Fruit fly (Drosophila melanogaster) whole organism, embryonic: ENCODE measurements around the gene CG18473.
A peak's percentile ranks its signal among the peaks of the same experiment; 100 is the strongest.

Experiments used
- Atf-2 ChIP-seq: fragments of 200-800 bp; sonication (Bioruptor generic); optimal IDR thresholded peaks from 2 replicates; lab custom pipeline; 2016; ENCODE audit warnings: missing biosample characterization, missing genetic modification characterization
- Atf3 ChIP-seq: fragments of 200-800 bp; sonication (Bioruptor generic); optimal IDR thresholded peaks from 3 replicates; lab custom pipeline; 2016; ENCODE audit warnings: missing biosample characterization, missing genetic modification characterization
- Bteb2 ChIP-seq: fragments of 200-800 bp; sonication (Bioruptor generic); optimal IDR thresholded peaks from 2 replicates; lab custom pipeline; 2016; ENCODE audit warnings: missing biosample characterization, missing genetic modification characterization
- CG11093 ChIP-seq: fragments of 200-800 bp; sonication (Bioruptor generic); IDR thresholded peaks from 3 replicates; pipeline ENCODE4 v1.3.6; 2022; ENCODE audit warnings: missing biosample characterization, missing genetic modification characterization
- CG11696 ChIP-seq: fragments of 200-800 bp; sonication (Bioruptor generic); IDR thresholded peaks from 2 replicates; pipeline ENCODE4 v1.3.6; 2022; ENCODE audit warnings: missing biosample characterization, missing genetic modification characterization
- CG12104 ChIP-seq: fragments of 200-800 bp; sonication (Bioruptor generic); optimal IDR thresholded peaks from 3 replicates; lab custom pipeline; 2016; ENCODE audit warnings: missing biosample characterization, missing genetic modification characterization
- CG12942 ChIP-seq: fragments of 200-800 bp; sonication (Bioruptor generic); optimal IDR thresholded peaks from 3 replicates; lab custom pipeline; 2016; ENCODE audit warnings: missing biosample characterization, missing genetic modification characterization
- CG14667 ChIP-seq: fragments of 200-800 bp; sonication (Bioruptor generic); IDR thresholded peaks from 2 replicates; pipeline ENCODE4 v1.3.6; 2022; ENCODE audit warnings: missing biosample characterization, missing genetic modification characterization
- CG15601 ChIP-seq: fragments of 200-800 bp; sonication (Bioruptor generic); optimal IDR thresholded peaks from 3 replicates; lab custom pipeline; 2019; ENCODE audit warnings: missing biosample characterization, mild to moderate bottlenecking, missing genetic modification characterization, moderate library complexity
- CG1603 ChIP-seq: fragments of 200-800 bp; sonication (Bioruptor generic); optimal IDR thresholded peaks from 2 replicates; lab custom pipeline; 2019; ENCODE audit warnings: missing biosample characterization, mild to moderate bottlenecking, missing genetic modification characterization, moderate library complexity
- CG16779 ChIP-seq: fragments of 200-800 bp; sonication (Bioruptor generic); IDR thresholded peaks from 2 replicates; pipeline ENCODE4 v1.3.6; 2022; ENCODE audit warnings: missing biosample characterization, missing genetic modification characterization
- CG16813 ChIP-seq: fragments of 200-800 bp; sonication (Bioruptor generic); IDR thresholded peaks from 3 replicates; pipeline ENCODE4 v1.3.6; 2022; ENCODE audit warnings: missing biosample characterization, missing genetic modification characterization; ENCODE audit not compliant: partially characterized antibody
- CG30020 ChIP-seq: fragments of 200-800 bp; optimal IDR thresholded peaks from 2 replicates; lab custom pipeline; 2019; ENCODE audit warnings: missing biosample characterization, mild to moderate bottlenecking, missing genetic modification characterization, moderate library complexity
- CG3163 ChIP-seq: fragments of 200-800 bp; sonication (Bioruptor generic); optimal IDR thresholded peaks from 3 replicates; lab custom pipeline; 2016; ENCODE audit warnings: missing biosample characterization, missing genetic modification characterization
- CG3847 ChIP-seq: fragments of 200-800 bp; sonication (Bioruptor generic); IDR thresholded peaks from 2 replicates; pipeline ENCODE4 v1.3.6; 2022; ENCODE audit warnings: missing biosample characterization, missing genetic modification characterization
- CG4282 ChIP-seq: fragments of 200-800 bp; sonication (Bioruptor generic); optimal IDR thresholded peaks from 2 replicates; lab custom pipeline; 2016; ENCODE audit warnings: missing biosample characterization, missing genetic modification characterization
- CG4328 ChIP-seq: fragments of 200-800 bp; sonication (Bioruptor generic); optimal IDR thresholded peaks from 3 replicates; lab custom pipeline; 2017; ENCODE audit warnings: missing biosample characterization, missing genetic modification reagents, missing genetic modification characterization
- CG43689 ChIP-seq: fragments of 200-800 bp; sonication (Bioruptor generic); IDR thresholded peaks from 2 replicates; pipeline ENCODE4 v1.3.6; 2022; ENCODE audit warnings: missing biosample characterization, missing genetic modification characterization
- CG4424 ChIP-seq: fragments of 200-800 bp; sonication (Bioruptor generic); optimal IDR thresholded peaks from 3 replicates; lab custom pipeline; 2016; ENCODE audit warnings: missing biosample characterization, missing genetic modification characterization
- CG6175 ChIP-seq: fragments of 200-800 bp; sonication (Bioruptor generic); IDR thresholded peaks from 3 replicates; pipeline ENCODE4 v1.3.6; 2022; ENCODE audit warnings: missing biosample characterization, missing genetic modification characterization
- CG6272 ChIP-seq: fragments of 200-800 bp; sonication (Bioruptor generic); IDR thresholded peaks from 2 replicates; pipeline ENCODE4 v1.3.6; 2022; ENCODE audit warnings: missing biosample characterization, missing genetic modification characterization
- CG6765 ChIP-seq: fragments of 200-800 bp; sonication (Bioruptor generic); optimal IDR thresholded peaks from 3 replicates; lab custom pipeline; 2017; ENCODE audit warnings: missing biosample characterization, mild to moderate bottlenecking, missing genetic modification characterization
- CG7372 ChIP-seq: fragments of 200-800 bp; sonication (Bioruptor generic); IDR thresholded peaks from 2 replicates; pipeline ENCODE4 v1.3.6; 2022; ENCODE audit warnings: missing biosample characterization, missing genetic modification characterization
- CG8388 ChIP-seq: fragments of 200-800 bp; sonication (Bioruptor generic); optimal IDR thresholded peaks from 2 replicates; lab custom pipeline; 2019; ENCODE audit warnings: missing biosample characterization, mild to moderate bottlenecking, missing genetic modification characterization, moderate library complexity
- CrebB ChIP-seq: fragments of 200-800 bp; sonication (Bioruptor generic); optimal IDR thresholded peaks from 3 replicates; lab custom pipeline; 2018; ENCODE audit warnings: missing biosample characterization, mild to moderate bottlenecking, missing genetic modification characterization
- H15 ChIP-seq: fragments of 200-800 bp; sonication (Bioruptor generic); IDR thresholded peaks from 3 replicates; pipeline ENCODE4 v1.3.6; 2022; ENCODE audit warnings: missing biosample characterization, missing genetic modification characterization
- Hr51 ChIP-seq, 2 experiments: fragments of 200-800 bp; sonication (Bioruptor generic); optimal IDR thresholded peaks; 2 replicates in 1 of 2; 3 replicates in 1 of 2; lab custom pipeline; 2016 to 2018; ENCODE audit warnings: missing biosample characterization in 2 of 2, missing genetic modification characterization in 2 of 2, mild to moderate bottlenecking in 1 of 2, moderate library complexity in 1 of 2
- Neu2 ChIP-seq: fragments of 200-800 bp; sonication (Bioruptor generic); optimal IDR thresholded peaks from 3 replicates; lab custom pipeline; 2016; ENCODE audit warnings: missing biosample characterization, missing genetic modification characterization, borderline replicate concordance
- Nf-YA ChIP-seq: fragments of 200-800 bp; sonication (Bioruptor generic); IDR thresholded peaks from 2 replicates; pipeline ENCODE4 v1.3.6; 2022; ENCODE audit warnings: missing biosample characterization, missing genetic modification characterization
- NfI ChIP-seq: fragments of 200-800 bp; sonication (Bioruptor generic); optimal IDR thresholded peaks from 3 replicates; lab custom pipeline; 2018; ENCODE audit warnings: missing biosample characterization, mild to moderate bottlenecking, missing genetic modification characterization, moderate library complexity
- Oli ChIP-seq: fragments of 200-800 bp; sonication (Bioruptor generic); optimal IDR thresholded peaks from 2 replicates; lab custom pipeline; 2018; ENCODE audit warnings: missing biosample characterization, mild to moderate bottlenecking, missing genetic modification characterization, moderate library complexity
- Pdp1 ChIP-seq, 2 experiments: fragments of 200-800 bp; sonication (Bioruptor generic); optimal IDR thresholded peaks; 3 replicates each; lab custom pipeline; 2016; ENCODE audit warnings: missing biosample characterization in 2 of 2, missing genetic modification characterization in 2 of 2, mild to moderate bottlenecking in 1 of 2, moderate library complexity in 1 of 2
- Poxn ChIP-seq: fragments of 200-800 bp; sonication (Bioruptor generic); IDR thresholded peaks from 2 replicates; pipeline ENCODE4 v1.3.6; 2022; ENCODE audit warnings: missing biosample characterization, missing genetic modification characterization
- Side ChIP-seq: fragments of 200-800 bp; sonication (Bioruptor generic); optimal IDR thresholded peaks from 2 replicates; lab custom pipeline; 2016; ENCODE audit warnings: missing biosample characterization, missing genetic modification characterization
- YL-1 ChIP-seq: fragments of 200-800 bp; sonication (Bioruptor generic); optimal IDR thresholded peaks from 3 replicates; lab custom pipeline; 2017; ENCODE audit warnings: missing biosample characterization, mild to moderate bottlenecking, missing genetic modification characterization
- chn ChIP-seq: fragments of 200-800 bp; sonication (Bioruptor generic); optimal IDR thresholded peaks from 2 replicates; lab custom pipeline; 2016; ENCODE audit warnings: missing biosample characterization, missing genetic modification characterization
- fru ChIP-seq: fragments of >200 bp; optimal IDR thresholded peaks from 2 replicates; lab custom pipeline; 2017
- gsb ChIP-seq: fragments of 200-800 bp; sonication (Bioruptor generic); IDR thresholded peaks from 2 replicates; pipeline ENCODE4 v1.3.6; 2022; ENCODE audit warnings: missing biosample characterization, missing genetic modification characterization
- inv ChIP-seq: fragments of 200-800 bp; sonication (Bioruptor generic); IDR thresholded peaks from 2 replicates; pipeline ENCODE4 v1.3.6; 2022; ENCODE audit warnings: missing biosample characterization, missing genetic modification characterization; ENCODE audit not compliant: partially characterized antibody
- klu ChIP-seq: fragments of 200-800 bp; sonication (Bioruptor generic); IDR thresholded peaks from 2 replicates; pipeline ENCODE4 v1.3.6; 2022; ENCODE audit warnings: missing biosample characterization, missing genetic modification characterization
- nerfin-1 ChIP-seq: fragments of 200-800 bp; sonication (Bioruptor generic); optimal IDR thresholded peaks from 3 replicates; lab custom pipeline; 2019; ENCODE audit warnings: missing biosample characterization, mild to moderate bottlenecking, missing genetic modification characterization, moderate library complexity
- nerfin-2 ChIP-seq: fragments of 200-800 bp; sonication (Bioruptor generic); IDR thresholded peaks from 2 replicates; pipeline ENCODE4 v1.3.6; 2022; ENCODE audit warnings: missing biosample characterization, missing genetic modification characterization; ENCODE audit not compliant: partially characterized antibody
- prd ChIP-seq, 3 experiments: fragments of >200 bp in 2 of 3; fragments of 200-800 bp in 1 of 3; sonication (Bioruptor generic) in 1 of 3; optimal IDR thresholded peaks in 2 of 3; IDR thresholded peaks in 1 of 3; 2 replicates in 2 of 3; 3 replicates in 1 of 3; pipeline versions ENCODE4 v1.3.6 to Lab custom; 2017 to 2022; ENCODE audit warnings: missing biosample characterization in 1 of 3, missing genetic modification characterization in 1 of 3
- sd ChIP-seq: fragments of 200-800 bp; sonication (Bioruptor generic); optimal IDR thresholded peaks from 3 replicates; lab custom pipeline; 2018; ENCODE audit warnings: missing biosample characterization, mild to moderate bottlenecking, missing genetic modification characterization, moderate library complexity
- sens-2 ChIP-seq: fragments of 200-800 bp; sonication (Bioruptor generic); IDR thresholded peaks from 2 replicates; pipeline ENCODE4 v1.3.6; 2022; ENCODE audit warnings: missing biosample characterization, missing genetic modification characterization
- sr ChIP-seq: fragments of 200-800 bp; sonication (Bioruptor generic); IDR thresholded peaks from 3 replicates; pipeline ENCODE4 v1.3.6; 2022; ENCODE audit warnings: missing biosample characterization, missing genetic modification characterization
- stwl ChIP-seq: fragments of 200-800 bp; sonication (Bioruptor generic); optimal IDR thresholded peaks from 3 replicates; lab custom pipeline; 2018; ENCODE audit warnings: missing biosample characterization, mild to moderate bottlenecking, missing genetic modification characterization, moderate library complexity
- sug ChIP-seq: fragments of 200-800 bp; optimal IDR thresholded peaks from 2 replicates; lab custom pipeline; 2019; ENCODE audit warnings: missing biosample characterization, mild to moderate bottlenecking, missing genetic modification characterization, moderate library complexity
- tx ChIP-seq: fragments of 200-800 bp; sonication (Bioruptor generic); optimal IDR thresholded peaks from 2 replicates; lab custom pipeline; 2016; ENCODE audit warnings: missing biosample characterization, missing genetic modification characterization
- unc-4 ChIP-seq: fragments of 200-800 bp; sonication (Bioruptor generic); IDR thresholded peaks from 2 replicates; pipeline ENCODE4 v1.3.6; 2022; ENCODE audit warnings: missing biosample characterization, missing genetic modification characterization; ENCODE audit not compliant: partially characterized antibody
- zen2 ChIP-seq: fragments of 200-800 bp; sonication (Bioruptor generic); IDR thresholded peaks from 3 replicates; pipeline ENCODE4 v1.3.6; 2022; ENCODE audit warnings: missing biosample characterization, missing genetic modification characterization; ENCODE audit not compliant: partially characterized antibody

Gene CG18473

dm6 chr3R:9344186-9344790 lies 18.8 kb upstream of the CG18473 start (continued):
- TF ChIP-seq CG7372 (GFP tag; lab: Robert Waterston, UW) (no peak), zen2 (GFP tag; lab: Robert Waterston, UW) (no peak), CG6765 (GFP tag; lab: Kevin White, UChicago) (no peak), gsb (GFP tag; lab: Robert Waterston, UW) (no peak), CG12104 (no peak), CG43689 (GFP tag; lab: Robert Waterston, UW) (no peak), nerfin-1 (tag; lab: Kevin White, UChicago) (no peak), CG4282 (GFP tag; lab: Kevin White, UChicago) (no peak), Nf-YA (GFP tag; lab: Robert Waterston, UW) (no peak), prd (optimal IDR thresholded peaks at IDR 0.05; lab: Kevin White, UChicago) (no peak), prd (GFP tag; IDR thresholded peaks at IDR 0.05; lab: Robert Waterston, UW) (no peak), sens-2 (GFP tag; lab: Robert Waterston, UW) (no peak), CG11093 (GFP tag; lab: Robert Waterston, UW) (no peak), CG3847 (GFP tag; lab: Robert Waterston, UW) (no peak), nerfin-2 (no peak), H15 (GFP tag; lab: Robert Waterston, UW) (no peak), chn (GFP tag; lab: Kevin White, UChicago) (no peak), YL-1 (GFP tag; lab: Kevin White, UChicago) (no peak), Side (GFP tag; lab: Kevin White, UChicago) (no peak), klu (GFP tag; lab: Robert Waterston, UW) (no peak), CG16779 (GFP tag; lab: Robert Waterston, UW) (no peak), CG11696 (GFP tag; lab: Robert Waterston, UW) (no peak), Neu2 (GFP tag; lab: Kevin White, UChicago) (no peak), inv (GFP tag; lab: Robert Waterston, UW) (no peak), Oli (no peak), CG8388 (no peak), NfI (GFP tag; lab: Kevin White, UChicago) (no peak), Bteb2 (GFP tag; lab: Kevin White, UChicago) (no peak), Atf-2 (GFP tag; lab: Kevin White, UChicago) (no peak), CG30020 (no peak), CG1603 (tag; lab: Kevin White, UChicago) (no peak), tx (GFP tag; lab: Kevin White, UChicago) (no peak), CG15601 (tag; lab: Kevin White, UChicago) (no peak), CG6175 (GFP tag; lab: Robert Waterston, UW) (no peak), CrebB (tag; lab: Kevin White, UChicago) (no peak), sug (tag; lab: Kevin White, UChicago) (peak; percentile 63), sd (tag; lab: Kevin White, UChicago) (peak; percentile 31), Poxn (GFP tag; lab: Robert Waterston, UW) (no peak), CG4424 (GFP tag; lab: Kevin White, UChicago) (no peak), Pdp1 (GFP tag; optimal IDR thresholded peaks at IDR 0.05; lab: Kevin White, UChicago) (peak in 1 of 2 experiments; percentile 69), Hr51 (GFP tag; optimal IDR thresholded peaks at IDR 0.05; lab: Kevin White, UChicago) (no peak), CG12942 (no peak), stwl (tag; lab: Kevin White, UChicago) (no peak), sr (GFP tag; lab: Robert Waterston, UW) (peak; percentile 83; the same call in 2 of the 3 replicates), Atf3 (GFP tag; lab: Kevin White, UChicago) (no peak), CG4328 (GFP tag; lab: Kevin White, UChicago) (peak; percentile 28), fru (lab: Kevin White, UChicago) (no peak), CG6272 (GFP tag; lab: Robert Waterston, UW) (no peak), CG3163 (GFP tag; lab: Kevin White, UChicago) (no peak), CG16813 (GFP tag; lab: Robert Waterston, UW) (no peak), unc-4 (GFP tag; lab: Robert Waterston, UW) (no peak), CG14667 (GFP tag; lab: Robert Waterston, UW) (no peak)
